Fruit fly (Drosophila melanogaster) whole organism, wandering third instar larva: ENCODE results near the gene CG32755.

Source experiments
- Abd-B ChIP-seq: fragments of >200 bp; optimal IDR thresholded peaks from 2 replicates; lab custom pipeline; 2017; ENCODE audit warnings: missing biosample characterization, missing genetic modification characterization
- CG32264 ChIP-seq: fragments of 200-800 bp; sonication (Bioruptor generic); optimal IDR thresholded peaks from 2 replicates; lab custom pipeline; 2016; ENCODE audit warnings: missing biosample characterization, missing genetic modification characterization
- CG9705 ChIP-seq: fragments of 200-800 bp; sonication (Bioruptor generic); optimal IDR thresholded peaks from 2 replicates; lab custom pipeline; 2018; ENCODE audit warnings: missing biosample characterization, mild to moderate bottlenecking, missing genetic modification characterization
- CrebA ChIP-seq: fragments of 200-800 bp; sonication (Bioruptor generic); optimal IDR thresholded peaks from 2 replicates; lab custom pipeline; 2016; ENCODE audit warnings: missing biosample characterization, mild to moderate bottlenecking, missing genetic modification characterization, borderline replicate concordance
- Dfd ChIP-seq: fragments of >200 bp; optimal IDR thresholded peaks from 2 replicates; lab custom pipeline; 2017; ENCODE audit warnings: missing biosample characterization, missing genetic modification characterization
- Dif ChIP-seq: fragments of 200-275, 200-300 bp; sonication (Bioruptor generic); optimal IDR thresholded peaks from 2 replicates; lab custom pipeline; 2018; ENCODE audit warnings: missing biosample characterization, missing genetic modification characterization; ENCODE audit not compliant: partially characterized antibody
- GATAd ChIP-seq: sonication (Bioruptor generic); optimal IDR thresholded peaks from 2 replicates; lab custom pipeline; 2016; ENCODE audit warnings: missing biosample characterization, missing genetic modification characterization
- HLH106 ChIP-seq: fragments of 200-800 bp; optimal IDR thresholded peaks from 3 replicates; lab custom pipeline; 2019; ENCODE audit warnings: missing biosample characterization, mild to moderate bottlenecking, missing genetic modification characterization, moderate library complexity
- Hnf4 ChIP-seq: fragments of 200-800 bp; sonication (Bioruptor generic); optimal IDR thresholded peaks from 2 replicates; lab custom pipeline; 2016; ENCODE audit warnings: missing biosample characterization, mild to moderate bottlenecking, missing genetic modification characterization
- Hr78 ChIP-seq: fragments of >200 bp; optimal IDR thresholded peaks from 2 replicates; lab custom pipeline; 2017; ENCODE audit warnings: missing biosample characterization, missing genetic modification characterization
- Hr83 ChIP-seq: fragments of 200-300 bp; sonication (Bioruptor generic); optimal IDR thresholded peaks from 2 replicates; lab custom pipeline; 2016; ENCODE audit warnings: missing biosample characterization, mild to moderate bottlenecking, missing genetic modification characterization, moderate library complexity; ENCODE audit not compliant: poor library complexity, severe bottlenecking
- Jra ChIP-seq: sonication (Bioruptor generic); optimal IDR thresholded peaks from 2 replicates; lab custom pipeline; 2016; ENCODE audit warnings: missing biosample characterization, missing genetic modification characterization
- Mio ChIP-seq: sonication (Bioruptor generic); optimal IDR thresholded peaks from 2 replicates; lab custom pipeline; 2016; ENCODE audit warnings: missing biosample characterization, missing genetic modification characterization
- Myc ChIP-seq: fragments of >200 bp; optimal IDR thresholded peaks from 2 replicates; lab custom pipeline; 2017
- N ChIP-seq: fragments of >200 bp; optimal IDR thresholded peaks from 2 replicates; lab custom pipeline; 2018; ENCODE audit warnings: missing biosample characterization, missing external identifiers, missing genetic modification characterization
- OdsH ChIP-seq: fragments of 200-800 bp; sonication (Bioruptor generic); optimal IDR thresholded peaks from 2 replicates; lab custom pipeline; 2016; ENCODE audit warnings: missing biosample characterization, mild to moderate bottlenecking, missing genetic modification characterization
- Rel ChIP-seq, 2 experiments: fragments of 200-800 bp; sonication (Bioruptor generic) in 1 of 2; optimal IDR thresholded peaks; 2 replicates in 1 of 2; 3 replicates in 1 of 2; lab custom pipeline; 2016 to 2019; ENCODE audit warnings: mild to moderate bottlenecking in 2 of 2, missing biosample characterization in 2 of 2, missing genetic modification characterization in 2 of 2, moderate library complexity in 1 of 2
- Sp1 ChIP-seq: fragments of 200-800 bp; sonication (Bioruptor generic); optimal IDR thresholded peaks from 3 replicates; lab custom pipeline; 2019; ENCODE audit warnings: missing biosample characterization, mild to moderate bottlenecking, missing genetic modification characterization, moderate library complexity
- Vsx2 ChIP-seq: fragments of 200-300, 225-300 bp; sonication (Bioruptor generic); optimal IDR thresholded peaks from 2 replicates; lab custom pipeline; 2018; ENCODE audit warnings: missing biosample characterization, missing genetic modification characterization; ENCODE audit not compliant: partially characterized antibody
- br ChIP-seq: fragments of 200-800 bp; sonication (Bioruptor generic); optimal IDR thresholded peaks from 2 replicates; lab custom pipeline; 2016; ENCODE audit warnings: missing biosample characterization, missing genetic modification characterization
- brk ChIP-seq: fragments of 200-800 bp; sonication (Bioruptor generic); optimal IDR thresholded peaks from 2 replicates; lab custom pipeline; 2016; ENCODE audit warnings: missing biosample characterization, mild to moderate bottlenecking, missing genetic modification characterization
- dl ChIP-seq, 2 experiments: fragments of 175-275, 200-275 bp in 1 of 2; fragments of 200-275 bp in 1 of 2; sonication (Bioruptor generic); optimal IDR thresholded peaks; lab custom pipeline; 2018; ENCODE audit warnings: mild to moderate bottlenecking in 2 of 2, missing biosample characterization in 2 of 2, missing genetic modification characterization in 2 of 2, moderate library complexity in 2 of 2; ENCODE audit not compliant: partially characterized antibody in 2 of 2, insufficient read depth in 1 of 2
- dmrt93B ChIP-seq: fragments of 200-800 bp; sonication (Bioruptor generic); optimal IDR thresholded peaks from 2 replicates; lab custom pipeline; 2018; ENCODE audit warnings: missing biosample characterization, mild to moderate bottlenecking, missing genetic modification characterization
- dsf ChIP-seq: sonication (Bioruptor generic); optimal IDR thresholded peaks from 2 replicates; lab custom pipeline; 2016; ENCODE audit warnings: missing biosample characterization, missing genetic modification characterization, borderline replicate concordance
- ey ChIP-seq: fragments of 200-800 bp; sonication (Bioruptor generic); optimal IDR thresholded peaks from 2 replicates; lab custom pipeline; 2016; ENCODE audit warnings: missing biosample characterization, missing genetic modification characterization
- foxo ChIP-seq, 2 experiments: fragments of 200-800 bp; sonication (Bioruptor generic); optimal IDR thresholded peaks; 2 replicates in 1 of 2; 3 replicates in 1 of 2; lab custom pipeline; 2016 to 2017; ENCODE audit warnings: missing biosample characterization in 2 of 2, missing genetic modification characterization in 2 of 2
- fru ChIP-seq: fragments of 200-800 bp; sonication (Bioruptor generic); optimal IDR thresholded peaks from 3 replicates; lab custom pipeline; 2016; ENCODE audit warnings: missing biosample characterization, mild to moderate bottlenecking, missing genetic modification characterization
- h ChIP-seq: fragments of 200-800 bp; sonication (Bioruptor generic); optimal IDR thresholded peaks from 3 replicates; lab custom pipeline; 2016; ENCODE audit warnings: missing biosample characterization, mild to moderate bottlenecking, missing genetic modification characterization
- jim ChIP-seq: fragments of 175-275, 200-325 bp; sonication (Bioruptor generic); optimal IDR thresholded peaks from 2 replicates; lab custom pipeline; 2016; ENCODE audit warnings: missing biosample characterization, mild to moderate bottlenecking, missing genetic modification characterization
- lola ChIP-seq: fragments of >200 bp; optimal IDR thresholded peaks from 2 replicates; lab custom pipeline; 2017; ENCODE audit warnings: missing biosample characterization, missing genetic modification characterization
- pan ChIP-seq: fragments of >200 bp; optimal IDR thresholded peaks from 2 replicates; lab custom pipeline; 2017
- psq ChIP-seq: fragments of 200-800 bp; sonication (Bioruptor generic); optimal IDR thresholded peaks from 3 replicates; lab custom pipeline; 2017; ENCODE audit warnings: missing biosample characterization, mild to moderate bottlenecking, missing genetic modification characterization, moderate library complexity
- rgr ChIP-seq: fragments of 200-800 bp; sonication (Bioruptor generic); optimal IDR thresholded peaks from 3 replicates; lab custom pipeline; 2016; ENCODE audit warnings: missing biosample characterization, mild to moderate bottlenecking, missing genetic modification characterization
- sage ChIP-seq: fragments of 200-800 bp; sonication (Bioruptor generic); optimal IDR thresholded peaks from 2 replicates; lab custom pipeline; 2016; ENCODE audit warnings: missing biosample characterization, mild to moderate bottlenecking, missing genetic modification characterization
- sv ChIP-seq: fragments of 200-800 bp; sonication (Bioruptor generic); optimal IDR thresholded peaks from 3 replicates; lab custom pipeline; 2016; ENCODE audit warnings: missing biosample characterization, missing genetic modification characterization
- tai ChIP-seq: sonication (Bioruptor generic); optimal IDR thresholded peaks from 2 replicates; lab custom pipeline; 2016; ENCODE audit warnings: missing biosample characterization, missing genetic modification characterization
- usp ChIP-seq: fragments of >200 bp; optimal IDR thresholded peaks from 2 replicates; lab custom pipeline; 2017; ENCODE audit warnings: missing biosample characterization, missing genetic modification characterization
- woc ChIP-seq: sonication (Bioruptor generic); optimal IDR thresholded peaks from 2 replicates; lab custom pipeline; 2016; ENCODE audit warnings: missing biosample characterization, mild to moderate bottlenecking, missing genetic modification characterization

Gene CG32755

DNA sequence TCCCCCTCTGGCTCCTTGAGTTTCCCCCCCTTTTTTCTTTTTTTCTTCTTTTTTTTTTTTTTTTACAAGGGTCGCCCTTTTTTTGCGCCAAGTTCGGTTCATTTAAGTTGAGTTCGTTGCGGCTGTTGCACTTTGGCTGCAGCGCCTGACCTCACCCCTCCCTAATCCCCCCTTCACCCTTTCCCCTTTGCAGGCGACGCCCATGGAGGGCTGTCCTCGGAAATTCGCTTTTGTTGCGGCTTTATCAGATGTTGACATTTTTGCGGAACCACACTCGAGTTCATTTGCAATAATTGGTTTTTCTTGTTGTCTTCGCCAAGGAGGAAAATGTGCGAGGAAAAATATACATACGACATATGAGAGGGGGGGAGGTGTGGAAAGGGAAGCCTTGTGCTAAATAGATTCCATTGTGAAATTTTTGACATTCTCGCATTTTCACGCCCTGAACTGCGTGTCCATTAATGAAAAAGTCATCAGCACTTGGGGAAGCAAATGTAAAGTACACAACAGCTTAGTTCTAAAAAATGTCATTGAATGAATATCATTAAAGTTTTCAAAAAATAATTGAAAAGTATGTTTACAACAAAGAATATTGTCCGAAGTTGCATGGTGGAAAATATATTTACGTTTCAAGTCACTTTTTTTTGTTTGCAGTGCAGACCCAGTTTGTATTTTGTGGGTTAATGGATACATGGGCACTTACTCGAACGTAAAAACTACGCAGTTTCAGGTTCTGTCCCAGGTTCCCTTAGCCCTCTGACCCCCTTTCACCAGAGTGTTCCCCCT, 24.5 kb downstream of the CG32755 start:
- TF ChIP-seq GATAd (GFP tag; lab: Kevin White, UChicago): no peak
- no peak for TF ChIP-seq sv (GFP tag; lab: Kevin White, UChicago)
- TF ChIP-seq Abd-B (GFP tag; lab: Kevin White, UChicago): no peak
- no peak for TF ChIP-seq pan
- TF ChIP-seq OdsH (GFP tag; lab: Kevin White, UChicago): no peak
- no peak for TF ChIP-seq CG32264
- no peak for TF ChIP-seq dsf (GFP tag; lab: Kevin White, UChicago)
- no peak for TF ChIP-seq Rel (GFP tag; optimal IDR thresholded peaks at IDR 0.05; lab: Kevin White, UChicago)
- TF ChIP-seq Rel (tag; optimal IDR thresholded peaks at IDR 0.05; lab: Kevin White, UChicago): no peak
- TF ChIP-seq lola (GFP tag; lab: Kevin White, UChicago): no peak
- no peak for TF ChIP-seq jim (GFP tag; lab: Kevin White, UChicago)
- TF ChIP-seq Hr83 (GFP tag; lab: Kevin White, UChicago): no peak
- no peak for TF ChIP-seq rgr (GFP tag; lab: Kevin White, UChicago)
- no peak for TF ChIP-seq Vsx2

- no peak for TF ChIP-seq CG32264
- TF ChIP-seq woc (GFP tag; lab: Kevin White, UChicago): no peak
- no peak for TF ChIP-seq Dfd (GFP tag; lab: Kevin White, UChicago)
- no peak for TF ChIP-seq brk (GFP tag; lab: Kevin White, UChicago)
- TF ChIP-seq Hr83 (GFP tag; lab: Kevin White, UChicago): no peak
- no peak for TF ChIP-seq pan
- TF ChIP-seq fru (GFP tag; lab: Kevin White, UChicago): no peak
- TF ChIP-seq sage (GFP tag; lab: Kevin White, UChicago): no peak
- no peak for TF ChIP-seq dmrt93B (GFP tag; lab: Kevin White, UChicago)
- no peak for TF ChIP-seq GATAd (GFP tag; lab: Kevin White, UChicago)
- TF ChIP-seq usp: no peak
- no peak for TF ChIP-seq N (GFP tag; lab: Kevin White, UChicago)
- no peak for TF ChIP-seq Hnf4
Observed at dm6 chrX:5977113-5977512, 27.1 kb downstream of the CG32755 start.

DNA sequence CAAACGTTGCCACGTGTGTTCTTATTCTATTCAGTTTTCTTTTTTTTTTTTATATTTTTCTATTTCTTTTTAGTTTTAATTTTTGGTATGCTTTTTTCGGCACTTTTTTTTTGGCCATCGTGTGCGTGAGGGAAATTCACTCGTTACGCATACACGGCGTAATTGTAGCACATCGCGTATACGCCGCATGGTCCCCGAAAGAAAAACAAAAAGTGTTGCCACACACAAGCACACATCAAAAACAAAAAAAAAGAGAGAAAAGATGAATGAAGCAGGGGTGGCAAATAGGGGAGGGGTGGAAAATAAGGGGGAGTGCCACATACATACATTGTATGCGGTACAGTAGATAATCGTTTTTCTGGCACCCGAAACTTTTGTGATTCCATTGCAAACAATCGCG, 27.7 kb downstream of the CG32755 start:
- no peak for TF ChIP-seq Dfd (GFP tag; lab: Kevin White, UChicago)
- TF ChIP-seq, all 38 proteins: peak for 0

- TF ChIP-seq OdsH (GFP tag; lab: Kevin White, UChicago): peak; percentile 90
- no peak for TF ChIP-seq lola (GFP tag; lab: Kevin White, UChicago)
- no peak for TF ChIP-seq Dfd (GFP tag; lab: Kevin White, UChicago)
- TF ChIP-seq ey (GFP tag; lab: Kevin White, UChicago): peak; percentile 92
- peak; percentile 68 for TF ChIP-seq CG32264
- TF ChIP-seq dsf (GFP tag; lab: Kevin White, UChicago): no peak
- no peak for TF ChIP-seq Myc
- TF ChIP-seq rgr (GFP tag; lab: Kevin White, UChicago): peak; percentile 92
- TF ChIP-seq Jra (GFP tag; lab: Kevin White, UChicago): peak; percentile 81
- TF ChIP-seq sage (GFP tag; lab: Kevin White, UChicago): peak; percentile 61
- TF ChIP-seq brk (GFP tag; lab: Kevin White, UChicago): peak; percentile 75
- TF ChIP-seq Hr83 (GFP tag; lab: Kevin White, UChicago): no peak
- TF ChIP-seq Rel (GFP tag; optimal IDR thresholded peaks at IDR 0.05; lab: Kevin White, UChicago): peak; percentile 73
- peak; percentile 71 for TF ChIP-seq Rel (tag; optimal IDR thresholded peaks at IDR 0.05; lab: Kevin White, UChicago)
- TF ChIP-seq Mio (GFP tag; lab: Kevin White, UChicago): peak; percentile 68
- TF ChIP-seq HLH106 (tag; lab: Kevin White, UChicago): peak; percentile 91
- no peak for TF ChIP-seq N (GFP tag; lab: Kevin White, UChicago)
- no peak for TF ChIP-seq dl (GFP tag; optimal IDR thresholded peaks at IDR 0.05; lab: Kevin White, UChicago; ENCODE audit: insufficient read depth in 1 of 2, partially characterized antibody in 2 of 2)
- peak; percentile 94 for TF ChIP-seq h (GFP tag; lab: Kevin White, UChicago)
- TF ChIP-seq fru (GFP tag; lab: Kevin White, UChicago): peak; percentile 91
- TF ChIP-seq Dif (GFP tag; lab: Kevin White, UChicago): no peak
- TF ChIP-seq br (GFP tag; lab: Kevin White, UChicago): peak; percentile 89
- TF ChIP-seq CrebA: peak; percentile 89
- no peak for TF ChIP-seq pan
- peak; percentile 66 for TF ChIP-seq GATAd (GFP tag; lab: Kevin White, UChicago)
- no peak for TF ChIP-seq tai
- TF ChIP-seq jim (GFP tag; lab: Kevin White, UChicago): no peak
- TF ChIP-seq foxo (GFP tag; optimal IDR thresholded peaks at IDR 0.05; lab: Kevin White, UChicago): peak in 1 of 2 experiments; percentile 94
- peak; percentile 90 for TF ChIP-seq dmrt93B (GFP tag; lab: Kevin White, UChicago)
- TF ChIP-seq Vsx2: no peak
- no peak for TF ChIP-seq Hr78 (GFP tag; lab: Kevin White, UChicago)
- TF ChIP-seq sv (GFP tag; lab: Kevin White, UChicago): peak; percentile 2
- peak; percentile 83 for TF ChIP-seq psq (GFP tag; lab: Kevin White, UChicago)
- TF ChIP-seq Sp1 (GFP tag; lab: Kevin White, UChicago): peak; percentile 89
- TF ChIP-seq Abd-B (GFP tag; lab: Kevin White, UChicago): no peak
- peak; percentile 60 for TF ChIP-seq CG9705
- peak; percentile 66 for TF ChIP-seq woc (GFP tag; lab: Kevin White, UChicago)
- no peak for TF ChIP-seq usp
Observed at dm6 chrX:5980883-5981282, 30.8 kb downstream of the CG32755 start.
